Fruit fly (Drosophila melanogaster) whole organism, embryonic: Measurements from ENCODE around the gene CG15498.

Experiments used
- ATbp ChIP-seq: fragments of 200-800 bp; sonication (Bioruptor generic); optimal IDR thresholded peaks from 2 replicates; lab custom pipeline; 2017; ENCODE audit warnings: missing biosample characterization, mild to moderate bottlenecking, missing genetic modification characterization, missing genetic modification reagents
- B-H1 ChIP-seq: fragments of 200-800 bp; sonication (Bioruptor generic); IDR thresholded peaks from 3 replicates; pipeline ENCODE4 v1.3.6; 2022; ENCODE audit warnings: missing biosample characterization, missing genetic modification characterization
- BEAF-32 ChIP-seq: fragments of 200-800 bp; sonication (Bioruptor generic); optimal IDR thresholded peaks from 3 replicates; lab custom pipeline; 2017; ENCODE audit warnings: missing biosample characterization, missing genetic modification characterization, mild to moderate bottlenecking, moderate library complexity, missing genetic modification reagents
- CG10209 ChIP-seq: fragments of 200-800 bp; sonication (Bioruptor generic); optimal IDR thresholded peaks from 3 replicates; lab custom pipeline; 2017; ENCODE audit warnings: missing biosample characterization, mild to moderate bottlenecking, missing genetic modification characterization, missing genetic modification reagents
- CG10267 ChIP-seq: fragments of 200-800 bp; sonication (Bioruptor generic); optimal IDR thresholded peaks from 2 replicates; lab custom pipeline; 2018; ENCODE audit warnings: missing biosample characterization, mild to moderate bottlenecking, missing genetic modification characterization, moderate library complexity
- CG12155 ChIP-seq: fragments of 200-800 bp; sonication (Bioruptor generic); optimal IDR thresholded peaks from 3 replicates; lab custom pipeline; 2016; ENCODE audit warnings: missing biosample characterization, missing genetic modification characterization
- CG13894 ChIP-seq: fragments of 200-800 bp; sonication (Bioruptor generic); optimal IDR thresholded peaks from 3 replicates; lab custom pipeline; 2018; ENCODE audit warnings: missing biosample characterization, mild to moderate bottlenecking, missing genetic modification characterization, moderate library complexity
- CG14667 ChIP-seq: fragments of 200-800 bp; sonication (Bioruptor generic); IDR thresholded peaks from 2 replicates; pipeline ENCODE4 v1.3.6; 2022; ENCODE audit warnings: missing biosample characterization, missing genetic modification characterization
- CG14965 ChIP-seq: fragments of 200-800 bp; sonication (Bioruptor generic); optimal IDR thresholded peaks from 2 replicates; lab custom pipeline; 2016; ENCODE audit warnings: missing biosample characterization, missing genetic modification characterization, borderline replicate concordance
- CG16863 ChIP-seq: fragments of 200-800 bp; sonication (Bioruptor generic); optimal IDR thresholded peaks from 3 replicates; lab custom pipeline; 2016; ENCODE audit warnings: missing biosample characterization, missing genetic modification characterization
- CG30431 ChIP-seq: fragments of 200-800 bp; sonication (Bioruptor generic); optimal IDR thresholded peaks from 2 replicates; lab custom pipeline; 2017; ENCODE audit warnings: missing biosample characterization, missing genetic modification characterization
- CG3065 ChIP-seq: fragments of 200-800 bp; sonication (Bioruptor generic); optimal IDR thresholded peaks from 2 replicates; lab custom pipeline; 2016; ENCODE audit warnings: missing biosample characterization, missing genetic modification characterization
- CG31441 ChIP-seq: fragments of 200-800 bp; sonication (Bioruptor generic); IDR thresholded peaks from 2 replicates; pipeline ENCODE4 v1.3.6; 2022; ENCODE audit warnings: missing biosample characterization, missing genetic modification characterization
- CG32772 ChIP-seq: fragments of 200-800 bp; sonication (Bioruptor generic); IDR thresholded peaks from 2 replicates; pipeline ENCODE4 v1.3.6; 2022; ENCODE audit warnings: missing biosample characterization, missing genetic modification characterization
- CG34422 ChIP-seq: fragments of 200-800 bp; sonication (Bioruptor generic); IDR thresholded peaks from 3 replicates; pipeline ENCODE4 v1.3.6; 2022; ENCODE audit warnings: missing biosample characterization, missing genetic modification characterization
- CG6272 ChIP-seq: fragments of 200-800 bp; sonication (Bioruptor generic); IDR thresholded peaks from 2 replicates; pipeline ENCODE4 v1.3.6; 2022; ENCODE audit warnings: missing biosample characterization, missing genetic modification characterization
- CG7372 ChIP-seq: fragments of 200-800 bp; sonication (Bioruptor generic); IDR thresholded peaks from 2 replicates; pipeline ENCODE4 v1.3.6; 2022; ENCODE audit warnings: missing biosample characterization, missing genetic modification characterization
- CG7745 ChIP-seq: fragments of 200-800 bp; sonication (Bioruptor generic); optimal IDR thresholded peaks from 2 replicates; lab custom pipeline; 2018; ENCODE audit warnings: missing biosample characterization, mild to moderate bottlenecking, missing genetic modification characterization, moderate library complexity
- CG7928 ChIP-seq: fragments of 200-800 bp; sonication (Bioruptor generic); optimal IDR thresholded peaks from 2 replicates; lab custom pipeline; 2017; ENCODE audit warnings: missing biosample characterization, mild to moderate bottlenecking, missing genetic modification characterization
- CG8281 ChIP-seq: fragments of 200-800 bp; sonication (Bioruptor generic); optimal IDR thresholded peaks from 2 replicates; lab custom pipeline; 2018; ENCODE audit warnings: missing biosample characterization, mild to moderate bottlenecking, missing genetic modification characterization, moderate library complexity
- CG8478 ChIP-seq: fragments of >200 bp; optimal IDR thresholded peaks from 2 replicates; lab custom pipeline; 2018
- CG9437 ChIP-seq: fragments of 200-800 bp; sonication (Bioruptor generic); optimal IDR thresholded peaks from 2 replicates; lab custom pipeline; 2018; ENCODE audit warnings: missing biosample characterization, mild to moderate bottlenecking, missing genetic modification characterization
- CG9727 ChIP-seq: fragments of 200-800 bp; sonication (Bioruptor generic); optimal IDR thresholded peaks from 3 replicates; lab custom pipeline; 2017; ENCODE audit warnings: missing biosample characterization, mild to moderate bottlenecking, missing genetic modification characterization
- CG9817 ChIP-seq: fragments of 200-800 bp; sonication (Bioruptor generic); optimal IDR thresholded peaks from 2 replicates; lab custom pipeline; 2018; ENCODE audit warnings: missing biosample characterization, mild to moderate bottlenecking, missing genetic modification characterization, moderate library complexity
- CTCF ChIP-seq: fragments of 200-800 bp; sonication (Bioruptor generic); optimal IDR thresholded peaks from 2 replicates; lab custom pipeline; 2017; ENCODE audit warnings: missing biosample characterization, mild to moderate bottlenecking, missing genetic modification characterization, moderate library complexity
- Deaf1 ChIP-seq: fragments of 200-800 bp; optimal IDR thresholded peaks from 3 replicates; lab custom pipeline; 2019; ENCODE audit warnings: missing biosample characterization, mild to moderate bottlenecking, missing genetic modification characterization, moderate library complexity
- Ets97D ChIP-seq: fragments of 200-800 bp; sonication (Bioruptor generic); optimal IDR thresholded peaks from 3 replicates; lab custom pipeline; 2016; ENCODE audit warnings: missing biosample characterization, missing genetic modification characterization
- H2.0 ChIP-seq: fragments of 200-800 bp; sonication (Bioruptor generic); IDR thresholded peaks from 2 replicates; pipeline ENCODE4 v1.3.6; 2022; ENCODE audit warnings: missing biosample characterization, missing genetic modification characterization
- Hand ChIP-seq: fragments of 200-800 bp; sonication (Bioruptor generic); optimal IDR thresholded peaks from 2 replicates; lab custom pipeline; 2017; ENCODE audit warnings: mild to moderate bottlenecking, missing biosample characterization, missing genetic modification reagents, missing genetic modification characterization
- Mad ChIP-seq: fragments of 200-800 bp; sonication (Bioruptor generic); optimal IDR thresholded peaks from 2 replicates; lab custom pipeline; 2016; ENCODE audit warnings: missing biosample characterization, missing genetic modification characterization
- Mes4 ChIP-seq: fragments of 200-800 bp; sonication (Bioruptor generic); optimal IDR thresholded peaks from 2 replicates; lab custom pipeline; 2016; ENCODE audit warnings: missing biosample characterization, missing genetic modification characterization
- Opbp ChIP-seq: fragments of 200-800 bp; sonication (Bioruptor generic); IDR thresholded peaks from 3 replicates; pipeline ENCODE4 v1.3.6; 2022; ENCODE audit warnings: missing biosample characterization, missing genetic modification characterization; ENCODE audit not compliant: partially characterized antibody
- Scr ChIP-seq: fragments of 200-800 bp; sonication (Bioruptor generic); IDR thresholded peaks from 2 replicates; pipeline ENCODE4 v1.3.6; 2022; ENCODE audit warnings: missing biosample characterization, missing genetic modification characterization; ENCODE audit not compliant: partially characterized antibody
- Side ChIP-seq: fragments of 200-800 bp; sonication (Bioruptor generic); optimal IDR thresholded peaks from 2 replicates; lab custom pipeline; 2016; ENCODE audit warnings: missing biosample characterization, missing genetic modification characterization
- Sox102F ChIP-seq: fragments of 200-800 bp; sonication (Bioruptor generic); optimal IDR thresholded peaks from 2 replicates; lab custom pipeline; 2018; ENCODE audit warnings: missing biosample characterization, mild to moderate bottlenecking, missing genetic modification characterization, moderate library complexity
- Xbp1 ChIP-seq: fragments of 200-800 bp; sonication (Bioruptor generic); optimal IDR thresholded peaks from 3 replicates; lab custom pipeline; 2016; ENCODE audit warnings: missing biosample characterization, mild to moderate bottlenecking, missing genetic modification characterization
- ab ChIP-seq: fragments of 200-800 bp; sonication (Bioruptor generic); optimal IDR thresholded peaks from 2 replicates; lab custom pipeline; 2016; ENCODE audit warnings: missing biosample characterization, missing genetic modification characterization
- cad ChIP-seq: fragments of >200 bp; optimal IDR thresholded peaks from 2 replicates; lab custom pipeline; 2017; ENCODE audit warnings: missing biosample characterization, missing genetic modification characterization
- chm ChIP-seq: fragments of 200-800 bp; sonication (Bioruptor generic); IDR thresholded peaks from 2 replicates; pipeline ENCODE4 v1.3.6; 2022; ENCODE audit warnings: missing biosample characterization, missing genetic modification characterization
- ind ChIP-seq: fragments of 200-800 bp; sonication (Bioruptor generic); optimal IDR thresholded peaks from 3 replicates; lab custom pipeline; 2016; ENCODE audit warnings: missing biosample characterization, missing genetic modification characterization
- lab ChIP-seq: fragments of 200-800 bp; sonication (Bioruptor generic); optimal IDR thresholded peaks from 3 replicates; lab custom pipeline; 2017; ENCODE audit warnings: missing biosample characterization, missing genetic modification characterization, mild to moderate bottlenecking, moderate library complexity, missing genetic modification reagents
- lilli ChIP-seq: fragments of 200-800 bp; sonication (Bioruptor generic); optimal IDR thresholded peaks from 3 replicates; lab custom pipeline; 2016; ENCODE audit warnings: missing biosample characterization, missing genetic modification characterization
- lola ChIP-seq, 3 experiments: fragments of >200 bp in 2 of 3; fragments of 200-800 bp in 1 of 3; sonication (Bioruptor generic) in 1 of 3; optimal IDR thresholded peaks; 2 replicates each; lab custom pipeline; 2017 to 2019; ENCODE audit warnings: missing biosample characterization in 3 of 3, missing genetic modification characterization in 3 of 3, mild to moderate bottlenecking in 1 of 3, moderate library complexity in 1 of 3
- oc ChIP-seq: fragments of 200-800 bp; sonication (Bioruptor generic); optimal IDR thresholded peaks from 2 replicates; lab custom pipeline; 2018; ENCODE audit warnings: missing biosample characterization, mild to moderate bottlenecking, missing genetic modification characterization, moderate library complexity
- org-1 ChIP-seq: fragments of 200-800 bp; sonication (Bioruptor generic); optimal IDR thresholded peaks from 2 replicates; lab custom pipeline; 2017; ENCODE audit warnings: missing biosample characterization, missing genetic modification characterization
- pho ChIP-seq: fragments of 200-800 bp; sonication (Bioruptor generic); optimal IDR thresholded peaks from 2 replicates; lab custom pipeline; 2016; ENCODE audit warnings: missing biosample characterization, missing genetic modification characterization
- pum ChIP-seq: fragments of 200-800 bp; sonication (Bioruptor generic); optimal IDR thresholded peaks from 2 replicates; lab custom pipeline; 2016; ENCODE audit warnings: missing biosample characterization, missing genetic modification characterization
- rib ChIP-seq: fragments of 200-800 bp; sonication (Bioruptor generic); IDR thresholded peaks from 2 replicates; pipeline ENCODE4 v1.3.6; 2022; ENCODE audit warnings: missing biosample characterization, missing genetic modification characterization
- run ChIP-seq: fragments of 200-800 bp; sonication (Bioruptor generic); optimal IDR thresholded peaks from 3 replicates; lab custom pipeline; 2018; ENCODE audit warnings: missing biosample characterization, mild to moderate bottlenecking, missing genetic modification characterization
- sens ChIP-seq: fragments of 200-800 bp; sonication (Bioruptor generic); peaks from one replicate; lab custom pipeline; 2016; ENCODE audit warnings: missing biosample characterization, missing genetic modification characterization
- tap ChIP-seq: fragments of 200-800 bp; optimal IDR thresholded peaks from 3 replicates; lab custom pipeline; 2019; ENCODE audit warnings: missing biosample characterization, mild to moderate bottlenecking, missing genetic modification characterization, moderate library complexity
- twi ChIP-seq: fragments of 200-800 bp; optimal IDR thresholded peaks from 2 replicates; lab custom pipeline; 2019; ENCODE audit warnings: missing biosample characterization, mild to moderate bottlenecking, missing genetic modification characterization, moderate library complexity
- vvl ChIP-seq: fragments of 200-800 bp; sonication (Bioruptor generic); IDR thresholded peaks from 2 replicates; pipeline ENCODE4 v1.3.6; 2022; ENCODE audit warnings: missing biosample characterization, missing genetic modification characterization

The CG15498 gene

dm6 chr3R:21612902-21613301, 44.0 kb upstream of the CG15498 start (continued):
- TF ChIP-seq cad (GFP tag; lab: Kevin White, UChicago) (no peak), H2.0 (GFP tag; lab: Robert Waterston, UW) (no peak), CG7745 (tag; lab: Kevin White, UChicago) (no peak), twi (tag; lab: Kevin White, UChicago) (no peak), CG9437 (peak; percentile 56), pho (GFP tag; lab: Kevin White, UChicago) (peak; percentile 49), Side (GFP tag; lab: Kevin White, UChicago) (no peak), CTCF (no peak), Sox102F (GFP tag; lab: Kevin White, UChicago) (peak; percentile 74), CG34422 (GFP tag; lab: Robert Waterston, UW) (no peak), CG14667 (GFP tag; lab: Robert Waterston, UW) (no peak), CG8281 (tag; lab: Kevin White, UChicago) (no peak), ind (peak; percentile 33), CG12155 (peak; percentile 9), CG32772 (GFP tag; lab: Robert Waterston, UW) (no peak), Scr (GFP tag; lab: Robert Waterston, UW) (no peak), CG7928 (GFP tag; lab: Kevin White, UChicago) (no peak), CG3065 (GFP tag; lab: Kevin White, UChicago) (no peak), CG31441 (GFP tag; lab: Robert Waterston, UW) (no peak), sens (GFP tag; lab: Kevin White, UChicago) (peak; percentile 6), CG10209 (GFP tag; lab: Kevin White, UChicago) (no peak), ATbp (GFP tag; lab: Kevin White, UChicago) (no peak), CG10267 (peak; percentile 12), lab (peak; percentile 31), Mes4 (no peak), Opbp (GFP tag; lab: Robert Waterston, UW) (no peak), Ets97D (GFP tag; lab: Kevin White, UChicago) (no peak), BEAF-32 (GFP tag; lab: Kevin White, UChicago) (no peak), ab (no peak), B-H1 (GFP tag; lab: Robert Waterston, UW) (no peak), tap (tag; lab: Kevin White, UChicago) (no peak), run (tag; lab: Kevin White, UChicago) (no peak), vvl (no peak), CG8478 (lab: Kevin White, UChicago) (no peak), CG13894 (tag; lab: Kevin White, UChicago) (no peak), CG16863 (GFP tag; lab: Kevin White, UChicago) (no peak), CG7372 (no peak), org-1 (GFP tag; lab: Kevin White, UChicago) (no peak), Deaf1 (tag; lab: Kevin White, UChicago) (no peak), pum (GFP tag; lab: Kevin White, UChicago) (no peak), Xbp1 (GFP tag; lab: Kevin White, UChicago) (peak; percentile 29), oc (tag; lab: Kevin White, UChicago) (no peak), rib (GFP tag; lab: Robert Waterston, UW) (no peak), CG9727 (GFP tag; lab: Kevin White, UChicago) (no peak), Hand (GFP tag; lab: Kevin White, UChicago) (no peak), Mad (GFP tag; lab: Kevin White, UChicago) (no peak), lilli (GFP tag; lab: Kevin White, UChicago) (peak; percentile 46), CG14965 (GFP tag; lab: Kevin White, UChicago) (no peak), CG30431 (peak; percentile 24), chm (no peak), CG6272 (GFP tag; lab: Robert Waterston, UW) (peak; percentile 56; the same call in 1 of the 2 replicates), lola (GFP tag; optimal IDR thresholded peaks at IDR 0.05; lab: Kevin White, UChicago) (no peak), CG9817 (tag; lab: Kevin White, UChicago) (peak; percentile 17)
